Worm (Caenorhabditis elegans) whole organism, midembryonic: ENCODE measurements around the gene F15D4.6.

Experiments
- T22C8.4 ChIP-seq: fragments of 200-800 bp; sonication (Bioruptor generic); IDR thresholded peaks from 2 replicates; pipeline ENCODE4 v1.3.6; 2022; ENCODE audit warnings: missing genetic modification characterization, missing compliant biosample characterization
- cog-1 ChIP-seq: sonication (generic microtip); optimal IDR thresholded peaks from 2 replicates; lab custom pipeline; 2016; ENCODE audit warnings: missing genetic modification characterization, missing compliant biosample characterization
- flt-1 ChIP-seq: fragments of 200-800 bp; sonication (Bioruptor generic); IDR thresholded peaks from 2 replicates; pipeline ENCODE4 v1.3.6; 2022; ENCODE audit warnings: missing genetic modification characterization, missing compliant biosample characterization
- klf-2 ChIP-seq: fragments of 200-800 bp; sonication (Bioruptor generic); conservative IDR thresholded peaks from 2 replicates; pipeline ENCODE4 v1.3.6; 2022; ENCODE audit warnings: missing genetic modification reagents, missing genetic modification characterization, missing compliant biosample characterization
- med-1 ChIP-seq: sonication (generic microtip); optimal IDR thresholded peaks from 2 replicates; lab custom pipeline; 2017; ENCODE audit warnings: missing genetic modification characterization, mild to moderate bottlenecking, missing compliant biosample characterization, antibody characterized with exemption, missing genetic modification reagents; ENCODE audit not compliant: insufficient read depth
- ref-1 ChIP-seq: fragments of 200-800 bp; sonication (Bioruptor generic); conservative IDR thresholded peaks from 2 replicates; pipeline ENCODE4 v1.3.6; 2022; ENCODE audit warnings: missing genetic modification reagents, missing genetic modification characterization, missing compliant biosample characterization
- tab-1 ChIP-seq: fragments of 200-800 bp; sonication (Bioruptor generic); IDR thresholded peaks from 2 replicates; pipeline ENCODE4 v1.3.6; 2022; ENCODE audit warnings: missing genetic modification characterization, missing compliant biosample characterization
- ztf-23 ChIP-seq: fragments of 200-800 bp; sonication (Bioruptor generic); IDR thresholded peaks from 2 replicates; pipeline ENCODE4 v1.3.6; 2022; ENCODE audit warnings: missing genetic modification reagents, missing genetic modification characterization, missing compliant biosample characterization
- ztf-29 ChIP-seq: fragments of 200-800 bp; sonication (Bioruptor generic); IDR thresholded peaks from 2 replicates; pipeline ENCODE4 v1.3.6; 2022; ENCODE audit warnings: missing genetic modification reagents, missing genetic modification characterization, missing compliant biosample characterization

F15D4.6 gene

DNA sequence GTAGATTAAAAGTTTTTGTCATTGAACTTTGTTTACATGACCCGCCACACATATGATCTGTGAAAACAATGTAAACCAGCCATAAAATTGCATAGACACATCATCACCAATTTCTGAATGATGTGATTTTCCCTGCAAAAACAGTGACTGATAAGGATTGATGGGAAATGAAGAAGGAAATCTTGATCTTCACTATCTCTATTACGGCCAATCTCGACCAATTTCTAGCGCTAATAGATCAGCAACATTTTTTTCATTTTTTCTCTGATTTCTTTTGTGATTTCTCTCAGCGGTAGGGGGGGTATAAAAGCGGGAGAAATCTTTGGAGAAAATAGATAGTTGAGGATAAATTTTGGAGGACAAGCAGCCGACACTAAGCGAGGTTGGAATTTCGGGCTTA is 48.3 kb downstream of the F15D4.6 start:
- TF ChIP-seq cog-1 (no peak), ztf-23 (GFP tag; lab: Robert Waterston, UW) (no peak)

- TF ChIP-seq ztf-29 (GFP tag; lab: Robert Waterston, UW) (no peak), ztf-23 (GFP tag; lab: Robert Waterston, UW) (no peak), cog-1 (no peak), med-1 (no peak), flt-1 (no peak), T22C8.4 (no peak), ref-1 (GFP tag; lab: Robert Waterston, UW) (no peak), klf-2 (GFP tag; lab: Robert Waterston, UW) (no peak), tab-1 (GFP tag; lab: Robert Waterston, UW) (no peak)
These were observed 48.9 kb downstream of the F15D4.6 start for ce11 chrII:13297935-13298334.

- TF ChIP-seq tab-1 (GFP tag; lab: Robert Waterston, UW) (no peak), cog-1 (no peak), ztf-29 (GFP tag; lab: Robert Waterston, UW) (no peak), klf-2 (GFP tag; lab: Robert Waterston, UW) (no peak), ref-1 (GFP tag; lab: Robert Waterston, UW) (no peak)
These were observed 49.5 kb downstream of the F15D4.6 start for ce11 chrII:13298534-13298933.

DNA sequence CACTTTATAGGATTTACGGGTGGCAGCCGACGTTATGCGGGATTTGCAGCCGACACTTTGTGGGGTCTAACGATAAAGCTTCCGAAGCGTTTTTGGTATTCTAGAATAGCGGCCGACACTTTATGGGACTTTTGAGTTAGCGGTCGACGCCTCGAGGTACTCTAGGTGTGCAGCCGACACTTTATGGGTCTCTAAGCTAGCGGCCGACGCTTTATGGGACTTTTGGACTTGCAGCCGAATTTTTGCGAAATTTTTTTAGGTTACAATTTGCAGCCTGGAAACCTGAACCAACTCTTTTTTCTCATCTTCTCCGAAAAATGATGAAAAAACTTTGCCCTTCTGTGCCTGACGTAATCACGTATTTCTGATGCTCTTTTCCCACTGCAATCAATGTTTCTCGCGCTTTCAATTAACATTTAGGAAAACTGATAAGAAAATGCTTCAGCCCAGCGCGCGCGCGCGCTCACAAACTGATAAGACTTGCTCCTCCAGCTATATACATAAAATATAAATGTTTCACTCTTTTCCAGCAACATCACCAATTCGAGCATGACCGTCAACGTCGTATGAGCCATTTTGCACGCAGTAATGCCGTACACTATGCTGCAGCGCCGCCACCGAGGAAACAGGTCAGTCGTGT is 50.3 kb downstream of the F15D4.6 start:
- TF ChIP-seq flt-1 = no peak
- no peak for TF ChIP-seq ref-1 (GFP tag; lab: Robert Waterston, UW)
- no peak for TF ChIP-seq cog-1
- TF ChIP-seq klf-2 (GFP tag; lab: Robert Waterston, UW) = no peak
- no peak for TF ChIP-seq ztf-29 (GFP tag; lab: Robert Waterston, UW)
- TF ChIP-seq ztf-23 (GFP tag; lab: Robert Waterston, UW) = no peak
- TF ChIP-seq T22C8.4 = no peak
